Worm (Caenorhabditis elegans) whole organism, late embryonic: ENCODE measurements around the gene irld-22.

Experiments
- che-1 ChIP-seq: sonication (generic microtip); optimal IDR thresholded peaks from 2 replicates; lab custom pipeline; 2016; ENCODE audit warnings: mild to moderate bottlenecking, missing genetic modification characterization, missing compliant biosample characterization
- dmd-4 ChIP-seq: sonication (generic microtip); optimal IDR thresholded peaks from 2 replicates; lab custom pipeline; 2016; ENCODE audit warnings: borderline replicate concordance, missing genetic modification characterization, missing compliant biosample characterization
- elt-2 ChIP-seq: sonication (generic microtip); optimal IDR thresholded peaks from 2 replicates; lab custom pipeline; 2016; ENCODE audit warnings: missing genetic modification reagents, missing genetic modification characterization, missing compliant biosample characterization
- nhr-11 ChIP-seq: fragments of 150-350 bp; optimal IDR thresholded peaks from 2 replicates; lab custom pipeline; 2014; ENCODE audit warnings: missing biosample characterization, missing genetic modification characterization

- no peak for TF ChIP-seq elt-2 (tag; lab: Kevin White, UChicago)
- TF ChIP-seq che-1 (tag; lab: Kevin White, UChicago) = no peak
- TF ChIP-seq dmd-4 = no peak
- no peak for TF ChIP-seq nhr-11 (tag; lab: Kevin White, UChicago)
These were observed 39.9 kb downstream of the irld-22 start, which contains the start of gene nhr-189 for ce11 chrV:3860123-3860522.
